Fruit fly (Drosophila melanogaster) whole organism, prepupa: Measurements from ENCODE around the gene Pdk1.
A peak's percentile ranks its signal among the peaks of the same experiment; 100 is the strongest.

Source experiments
- Blimp-1 ChIP-seq: fragments of 200-800 bp; sonication (Bioruptor generic); optimal IDR thresholded peaks from 3 replicates; lab custom pipeline; 2017; ENCODE audit warnings: missing biosample characterization, missing genetic modification characterization, mild to moderate bottlenecking, moderate library complexity, missing genetic modification reagents
- CG11762 ChIP-seq: fragments of 200-800 bp; sonication (Bioruptor generic); optimal IDR thresholded peaks from 3 replicates; lab custom pipeline; 2016; ENCODE audit warnings: missing biosample characterization, missing genetic modification characterization; ENCODE audit not compliant: insufficient read depth
- CG11902 ChIP-seq: fragments of 200-800 bp; sonication (Bioruptor generic); optimal IDR thresholded peaks from 3 replicates; lab custom pipeline; 2016; ENCODE audit warnings: missing biosample characterization, missing genetic modification characterization
- CG15336 ChIP-seq: fragments of 200-800 bp; sonication (Bioruptor generic); IDR thresholded peaks from 2 replicates; pipeline ENCODE4 v1.3.6; 2022; ENCODE audit warnings: missing biosample characterization, missing genetic modification characterization
- CG1621 ChIP-seq: fragments of 200-800 bp; sonication (Bioruptor generic); optimal IDR thresholded peaks from 3 replicates; lab custom pipeline; 2018; ENCODE audit warnings: missing biosample characterization, mild to moderate bottlenecking, missing genetic modification characterization
- CG16779 ChIP-seq: fragments of 200-800 bp; sonication (Bioruptor generic); optimal IDR thresholded peaks from 3 replicates; lab custom pipeline; 2017; ENCODE audit warnings: missing biosample characterization, mild to moderate bottlenecking, missing genetic modification characterization
- CG31627 ChIP-seq: fragments of 200-800 bp; sonication (Bioruptor generic); optimal IDR thresholded peaks from 3 replicates; lab custom pipeline; 2016; ENCODE audit warnings: missing biosample characterization, missing genetic modification characterization
- CG34406 ChIP-seq: fragments of 200-800 bp; sonication (Bioruptor generic); optimal IDR thresholded peaks from 3 replicates; lab custom pipeline; 2016; ENCODE audit warnings: missing biosample characterization, missing genetic modification characterization
- CG3919 ChIP-seq: fragments of 200-800 bp; sonication (Bioruptor generic); optimal IDR thresholded peaks from 3 replicates; lab custom pipeline; 2016; ENCODE audit warnings: missing biosample characterization, missing genetic modification characterization
- CG6163 ChIP-seq: fragments of 200-800 bp; sonication (Bioruptor generic); IDR thresholded peaks from 3 replicates; pipeline ENCODE4 v1.3.6; 2022; ENCODE audit warnings: missing biosample characterization, missing genetic modification characterization
- CG6792 ChIP-seq: fragments of 200-800 bp; sonication (Bioruptor generic); optimal IDR thresholded peaks from 3 replicates; lab custom pipeline; 2016; ENCODE audit warnings: missing biosample characterization, missing genetic modification characterization
- CG6808 ChIP-seq: fragments of 200-800 bp; sonication (Bioruptor generic); optimal IDR thresholded peaks from 3 replicates; lab custom pipeline; 2017; ENCODE audit warnings: missing biosample characterization, missing genetic modification characterization, mild to moderate bottlenecking, moderate library complexity, missing genetic modification reagents
- CG6854 ChIP-seq: fragments of 200-800 bp; sonication (Bioruptor generic); optimal IDR thresholded peaks from 2 replicates; lab custom pipeline; 2017; ENCODE audit warnings: missing biosample characterization, mild to moderate bottlenecking, missing genetic modification characterization
- CG7368 ChIP-seq: fragments of 200-800 bp; sonication (Bioruptor generic); optimal IDR thresholded peaks from 3 replicates; lab custom pipeline; 2016; ENCODE audit warnings: missing biosample characterization, missing genetic modification characterization
- CG8119 ChIP-seq: fragments of 200-800 bp; sonication (Bioruptor generic); IDR thresholded peaks from 3 replicates; pipeline ENCODE4 v1.3.6; 2022; ENCODE audit warnings: missing biosample characterization, missing genetic modification characterization
- CG8632 ChIP-seq: fragments of 200-800 bp; sonication (Bioruptor generic); optimal IDR thresholded peaks from 3 replicates; lab custom pipeline; 2016; ENCODE audit warnings: missing biosample characterization, missing genetic modification characterization
- CG9139 ChIP-seq: fragments of 200-800 bp; sonication (Bioruptor generic); optimal IDR thresholded peaks from 3 replicates; lab custom pipeline; 2017; ENCODE audit warnings: missing biosample characterization, mild to moderate bottlenecking, missing genetic modification characterization
- Eip75B ChIP-seq: fragments of 200-800 bp; sonication (Bioruptor generic); optimal IDR thresholded peaks from 3 replicates; lab custom pipeline; 2016; ENCODE audit warnings: missing biosample characterization, missing genetic modification characterization
- Eip78C ChIP-seq: fragments of 200-800 bp; sonication (Bioruptor generic); peaks from one replicate; lab custom pipeline; 2016; ENCODE audit warnings: missing biosample characterization, missing genetic modification characterization
- Eip93F ChIP-seq: fragments of 200-800 bp; sonication (Bioruptor generic); optimal IDR thresholded peaks from 2 replicates; lab custom pipeline; 2016; ENCODE audit warnings: missing biosample characterization, mild to moderate bottlenecking, missing genetic modification characterization
- Ets21C ChIP-seq: fragments of 200-800 bp; sonication (Bioruptor generic); optimal IDR thresholded peaks from 3 replicates; lab custom pipeline; 2016; ENCODE audit warnings: missing biosample characterization, missing genetic modification characterization
- Hr39 ChIP-seq: fragments of 200-800 bp; sonication (Bioruptor generic); optimal IDR thresholded peaks from 2 replicates; lab custom pipeline; 2016; ENCODE audit warnings: missing biosample characterization, missing genetic modification characterization
- Hr4 ChIP-seq: fragments of 200-800 bp; sonication (Bioruptor generic); optimal IDR thresholded peaks from 3 replicates; lab custom pipeline; 2016; ENCODE audit warnings: missing biosample characterization, missing genetic modification characterization
- Lpt ChIP-seq: fragments of 200-800 bp; sonication (Bioruptor generic); optimal IDR thresholded peaks from 3 replicates; lab custom pipeline; 2016; ENCODE audit warnings: missing biosample characterization, missing genetic modification characterization
- Met ChIP-seq: fragments of 200-800 bp; sonication (Bioruptor generic); optimal IDR thresholded peaks from 3 replicates; lab custom pipeline; 2016; ENCODE audit warnings: missing biosample characterization, missing genetic modification characterization
- Sox102F ChIP-seq: fragments of 200-800 bp; sonication (Bioruptor generic); optimal IDR thresholded peaks from 2 replicates; lab custom pipeline; 2016; ENCODE audit warnings: missing biosample characterization, mild to moderate bottlenecking, missing genetic modification characterization
- Sox14 ChIP-seq: fragments of 200-800 bp; sonication (Bioruptor generic); optimal IDR thresholded peaks from 3 replicates; lab custom pipeline; 2016; ENCODE audit warnings: missing biosample characterization, missing genetic modification characterization
- Sox15 ChIP-seq: fragments of 200-800 bp; sonication (Bioruptor generic); optimal IDR thresholded peaks from 3 replicates; lab custom pipeline; 2016; ENCODE audit warnings: missing biosample characterization, missing genetic modification characterization
- achi ChIP-seq: fragments of 200-800 bp; sonication (Bioruptor generic); optimal IDR thresholded peaks from 3 replicates; lab custom pipeline; 2016; ENCODE audit warnings: missing biosample characterization, missing genetic modification characterization
- acj6 ChIP-seq: fragments of 200-800 bp; sonication (Bioruptor generic); optimal IDR thresholded peaks from 3 replicates; lab custom pipeline; 2016; ENCODE audit warnings: missing biosample characterization, missing genetic modification characterization
- cyc ChIP-seq: fragments of 200-800 bp; sonication (Bioruptor generic); optimal IDR thresholded peaks from 3 replicates; lab custom pipeline; 2016; ENCODE audit warnings: missing biosample characterization, missing genetic modification characterization
- dac ChIP-seq: fragments of 200-800 bp; sonication (Bioruptor generic); optimal IDR thresholded peaks from 2 replicates; lab custom pipeline; 2017; ENCODE audit warnings: missing biosample characterization, mild to moderate bottlenecking, missing genetic modification characterization
- dsx ChIP-seq: fragments of 200-800 bp; optimal IDR thresholded peaks from 3 replicates; lab custom pipeline; 2019; ENCODE audit warnings: missing biosample characterization, mild to moderate bottlenecking, missing genetic modification characterization, moderate library complexity; ENCODE audit not compliant: poor library complexity, severe bottlenecking
- eg ChIP-seq: fragments of 200-800 bp; sonication (Bioruptor generic); IDR thresholded peaks from 3 replicates; pipeline ENCODE4 v1.3.6; 2022; ENCODE audit warnings: missing biosample characterization, missing genetic modification characterization
- fd85E ChIP-seq: fragments of 200-800 bp; sonication (Bioruptor generic); optimal IDR thresholded peaks from 3 replicates; lab custom pipeline; 2016; ENCODE audit warnings: missing biosample characterization, missing genetic modification characterization
- fkh ChIP-seq: fragments of 200-800 bp; sonication (Bioruptor generic); optimal IDR thresholded peaks from 3 replicates; lab custom pipeline; 2017; ENCODE audit warnings: missing biosample characterization, mild to moderate bottlenecking, missing genetic modification characterization, moderate library complexity
- lz ChIP-seq: fragments of 200-800 bp; sonication (Bioruptor generic); optimal IDR thresholded peaks from 3 replicates; lab custom pipeline; 2016; ENCODE audit warnings: missing biosample characterization, missing genetic modification characterization
- net ChIP-seq: fragments of 200-800 bp; sonication (Bioruptor generic); optimal IDR thresholded peaks from 3 replicates; lab custom pipeline; 2016; ENCODE audit warnings: missing biosample characterization, missing genetic modification characterization
- ss ChIP-seq, 2 experiments: fragments of 200-800 bp; sonication (Bioruptor generic); optimal IDR thresholded peaks; 2 replicates in 1 of 2; 3 replicates in 1 of 2; lab custom pipeline; 2017 to 2018; ENCODE audit warnings: mild to moderate bottlenecking in 2 of 2, missing biosample characterization in 2 of 2, missing genetic modification characterization in 2 of 2, moderate library complexity in 1 of 2
- svp ChIP-seq: fragments of 200-800 bp; sonication (Bioruptor generic); peaks from one replicate; lab custom pipeline; 2016; ENCODE audit warnings: missing biosample characterization, missing genetic modification characterization
- topi ChIP-seq: fragments of 200-800 bp; sonication (Bioruptor generic); optimal IDR thresholded peaks from 3 replicates; lab custom pipeline; 2016; ENCODE audit warnings: missing biosample characterization, missing genetic modification characterization

Gene Pdk1

DNA sequence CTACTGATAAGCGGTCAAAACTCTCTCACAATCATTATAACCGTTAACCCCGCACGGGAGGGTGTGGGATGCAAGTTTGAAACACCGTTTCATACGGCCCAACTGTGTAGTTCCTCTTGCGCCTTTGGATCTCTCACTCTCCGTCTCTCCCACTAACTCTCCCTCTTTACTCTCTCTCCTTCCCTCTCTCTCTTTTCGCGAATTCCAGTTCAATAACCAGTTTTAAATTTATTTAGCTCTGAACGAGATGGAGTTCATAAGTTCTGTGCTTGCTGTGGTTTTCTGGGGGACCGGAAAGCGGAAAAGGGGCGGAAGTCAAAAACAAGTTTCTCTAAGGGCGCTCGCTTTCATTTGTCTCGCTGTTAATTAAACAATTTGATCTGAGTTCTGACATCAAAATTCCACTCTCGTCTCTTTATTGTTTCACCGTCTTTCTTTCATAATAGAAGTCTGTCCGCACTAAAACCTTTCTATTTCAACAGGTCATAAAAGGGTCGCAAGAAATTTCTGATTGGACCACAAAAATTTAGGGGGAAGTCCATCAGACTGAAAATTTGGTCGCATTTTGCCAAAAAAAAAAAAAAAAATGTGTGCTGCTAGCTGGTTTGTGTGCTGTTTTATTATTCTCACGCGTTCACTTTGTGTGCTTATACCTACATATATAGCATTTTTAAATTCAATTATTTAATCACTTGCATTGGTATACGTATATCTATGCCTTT, 11.7 kb downstream of the Pdk1 start:
- TF ChIP-seq achi = no peak
- no peak for TF ChIP-seq Ets21C
- no peak for TF ChIP-seq topi
- TF ChIP-seq CG31627 (GFP tag; lab: Kevin White, UChicago) = no peak
- peak; percentile 15 for TF ChIP-seq CG6808 (GFP tag; lab: Kevin White, UChicago)
- TF ChIP-seq CG8119 = no peak
- TF ChIP-seq fd85E = no peak
- no peak for TF ChIP-seq CG11762 (GFP tag; lab: Kevin White, UChicago)
- no peak for TF ChIP-seq cyc (GFP tag; lab: Kevin White, UChicago)
- TF ChIP-seq CG11902 (GFP tag; lab: Kevin White, UChicago) = no peak
- TF ChIP-seq Hr39 (GFP tag; lab: Kevin White, UChicago) = no peak
- peak; percentile 42 for TF ChIP-seq svp (GFP tag; lab: Kevin White, UChicago)
- TF ChIP-seq Met (GFP tag; lab: Kevin White, UChicago) = no peak
- no peak for TF ChIP-seq CG6163 (GFP tag; lab: Robert Waterston, UW)
- TF ChIP-seq Sox14 (GFP tag; lab: Kevin White, UChicago) = peak; percentile 8
- TF ChIP-seq dac (GFP tag; lab: Kevin White, UChicago) = no peak
- no peak for TF ChIP-seq net (GFP tag; lab: Kevin White, UChicago)
- TF ChIP-seq CG16779 (tag; lab: Kevin White, UChicago) = no peak
- no peak for TF ChIP-seq eg
- no peak for TF ChIP-seq CG34406 (GFP tag; lab: Kevin White, UChicago)
- TF ChIP-seq fkh (GFP tag; lab: Kevin White, UChicago) = no peak
- TF ChIP-seq CG15336 (GFP tag; lab: Robert Waterston, UW) = no peak
- no peak for TF ChIP-seq acj6 (GFP tag; lab: Kevin White, UChicago)
- TF ChIP-seq Blimp-1 = peak; percentile 94
- no peak for TF ChIP-seq CG1621
- no peak for TF ChIP-seq Eip93F (GFP tag; lab: Kevin White, UChicago)
- peak; percentile 72 for TF ChIP-seq CG6854 (GFP tag; lab: Kevin White, UChicago)
- TF ChIP-seq ss (GFP tag; optimal IDR thresholded peaks at IDR 0.05; lab: Kevin White, UChicago) = peak in 1 of 2 experiments; percentile 8
- TF ChIP-seq CG3919 (GFP tag; lab: Kevin White, UChicago) = no peak
- no peak for TF ChIP-seq Sox102F (GFP tag; lab: Kevin White, UChicago)
- no peak for TF ChIP-seq CG9139 (GFP tag; lab: Kevin White, UChicago)
- peak; percentile 15 for TF ChIP-seq Lpt (GFP tag; lab: Kevin White, UChicago)
- TF ChIP-seq CG7368 = no peak
- no peak for TF ChIP-seq CG6792 (GFP tag; lab: Kevin White, UChicago)
- no peak for TF ChIP-seq Sox15 (GFP tag; lab: Kevin White, UChicago)
- no peak for TF ChIP-seq Hr4 (GFP tag; lab: Kevin White, UChicago)
- peak; percentile 58 for TF ChIP-seq dsx
- TF ChIP-seq lz (GFP tag; lab: Kevin White, UChicago) = no peak
- TF ChIP-seq CG8632 (GFP tag; lab: Kevin White, UChicago) = no peak
- peak; percentile 49 for TF ChIP-seq Eip78C
- TF ChIP-seq, all 60 proteins: peak for 9

- TF ChIP-seq Sox14 (GFP tag; lab: Kevin White, UChicago) (peak; percentile 92), Eip75B (GFP tag; lab: Kevin White, UChicago) (no peak), dsx (peak; percentile 34), fkh (GFP tag; lab: Kevin White, UChicago) (peak; percentile 26)
Observed at dm6 chr3L:145998-146576, 16.8 kb downstream of the Pdk1 start, which contains the start of gene CG6845. Gene CG6845 (plus strand): TSS chr3L:146433.
